2 worm cellular contexts compared by ENCODE assay signal in genomic region chrII:6646903-6647302, ce11.
TF ChIP-seq lines count a peak whose summit lies in the region.

No protein-coding gene starts in this region.

TF ChIP-seq in whole organism, L1 larva, 84 proteins besides CTCF, POLR2A, EP300 and RAD21:
- TF ChIP-seq nhr-12 (tag; optimal IDR thresholded peaks at IDR 0.05; lab: Kevin White, UChicago): no peak
- TF ChIP-seq elt-2 (tag; optimal IDR thresholded peaks at IDR 0.05; lab: Kevin White, UChicago): no peak
- no peak for TF ChIP-seq mef-2 (tag; optimal IDR thresholded peaks at IDR 0.05; lab: Kevin White, UChicago)
- TF ChIP-seq nhr-28 (tag; optimal IDR thresholded peaks at IDR 0.05; lab: Kevin White, UChicago): no peak
- no peak for TF ChIP-seq snu-23 (GFP tag; optimal IDR thresholded peaks at IDR 0.05; lab: Kevin White, UChicago)
- TF ChIP-seq dsc-1 (tag; optimal IDR thresholded peaks at IDR 0.05; lab: Kevin White, UChicago): peak; percentile 63
- TF ChIP-seq efl-1 (optimal IDR thresholded peaks at IDR 0.05; lab: Kevin White, UChicago): no peak
- TF ChIP-seq efl-1 (GFP tag; optimal IDR thresholded peaks at IDR 0.05 in 1 of 2; lab: Kevin White, UChicago): peak in 1 of 2 experiments; percentile 5
- no peak for TF ChIP-seq nhr-47 (tag; optimal IDR thresholded peaks at IDR 0.05; lab: Kevin White, UChicago)

TF ChIP-seq in whole organism, young adult, 124 proteins besides CTCF, POLR2A, EP300 and RAD21:
- peak; percentile 68; the same call in 1 of the 2 replicates for TF ChIP-seq hmg-1.2 (GFP tag; IDR thresholded peaks at IDR 0.05; lab: Robert Waterston, UW)
- TF ChIP-seq C17E4.6 (GFP tag; IDR thresholded peaks at IDR 0.05; lab: Robert Waterston, UW): no peak
